Worm (Caenorhabditis elegans) whole organism, L2 larva: ENCODE measurements around the gene F59D6.1.

Experiments used
- aly-2 ChIP-seq: fragments of 150-350 bp; optimal IDR thresholded peaks from 2 replicates; lab custom pipeline; 2014; ENCODE audit warnings: missing biosample characterization, missing genetic modification characterization
- ceh-16 ChIP-seq: fragments of 150-350 bp; optimal IDR thresholded peaks from 2 replicates; lab custom pipeline; 2014; ENCODE audit warnings: missing biosample characterization, missing genetic modification characterization
- ceh-82 ChIP-seq: fragments of 150-350 bp; optimal IDR thresholded peaks from 2 replicates; lab custom pipeline; 2014; ENCODE audit warnings: missing biosample characterization, missing genetic modification characterization
- fos-1 ChIP-seq: fragments of 150-350 bp; optimal IDR thresholded peaks from 2 replicates; lab custom pipeline; 2014; ENCODE audit warnings: missing biosample characterization, missing genetic modification characterization
- mab-5 ChIP-seq: fragments of 150-350 bp; optimal IDR thresholded peaks from 2 replicates; lab custom pipeline; 2014; ENCODE audit warnings: missing biosample characterization, missing genetic modification characterization
- nhr-10 ChIP-seq: sonication (generic microtip); optimal IDR thresholded peaks from 2 replicates; lab custom pipeline; 2017; ENCODE audit warnings: missing biosample characterization, missing genetic modification characterization
- nhr-12 ChIP-seq: fragments of 150-350 bp; optimal IDR thresholded peaks from 2 replicates; lab custom pipeline; 2014; ENCODE audit warnings: missing biosample characterization, missing genetic modification characterization
- nhr-25 ChIP-seq: fragments of 150-350 bp; sonication (generic microtip); optimal IDR thresholded peaks from 3 replicates; lab custom pipeline; 2014; ENCODE audit warnings: missing biosample characterization, missing genetic modification characterization
- nhr-6 ChIP-seq: fragments of 150-350 bp; optimal IDR thresholded peaks from 2 replicates; lab custom pipeline; 2014; ENCODE audit warnings: missing biosample characterization, missing genetic modification characterization
- skn-1 ChIP-seq: sonication (generic microtip); optimal IDR thresholded peaks from 2 replicates; lab custom pipeline; 2017; ENCODE audit warnings: missing biosample characterization, missing genetic modification characterization
- ztf-1 ChIP-seq: fragments of 200-800 bp; sonication (Bioruptor generic); conservative IDR thresholded peaks from 2 replicates; pipeline ENCODE4 v1.3.6; 2022; ENCODE audit warnings: missing genetic modification characterization, missing compliant biosample characterization

DNA sequence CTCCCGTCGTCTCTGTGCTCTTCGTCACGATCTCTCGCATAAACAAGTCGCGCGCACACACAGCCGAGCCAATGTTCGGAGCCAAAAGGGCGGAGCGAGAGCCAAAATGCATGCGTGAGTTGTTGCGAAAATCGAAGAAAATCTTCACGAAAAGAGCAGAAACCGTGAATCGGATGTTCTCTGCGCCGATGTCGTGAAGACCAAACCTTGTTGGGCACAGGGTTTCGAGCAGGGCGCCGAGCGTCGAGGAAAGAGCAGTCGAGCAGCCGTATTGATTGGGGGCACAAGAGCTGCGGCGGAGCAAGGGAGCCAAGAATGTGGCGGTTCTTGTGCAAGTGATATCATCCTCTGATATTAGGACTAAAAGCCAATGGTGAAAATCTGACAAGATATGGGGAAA lies 1.4 kb downstream of the F59D6.1 start:
- TF ChIP-seq nhr-25 (tag; lab: Kevin White, UChicago) (no peak), ceh-16 (tag; lab: Kevin White, UChicago) (no peak), ceh-82 (tag; lab: Kevin White, UChicago) (no peak), skn-1 (tag; lab: Kevin White, UChicago) (no peak), nhr-12 (tag; lab: Kevin White, UChicago) (no peak), nhr-10 (tag; lab: Kevin White, UChicago) (no peak), nhr-6 (tag; lab: Kevin White, UChicago) (no peak), ztf-1 (GFP tag; lab: Robert Waterston, UW) (no peak), aly-2 (tag; lab: Kevin White, UChicago) (no peak), fos-1 (tag; lab: Kevin White, UChicago) (no peak), mab-5 (tag; lab: Kevin White, UChicago) (no peak)
